Worm (Caenorhabditis elegans): ENCODE results near the gene imp-3.

The imp-3 gene

DNA sequence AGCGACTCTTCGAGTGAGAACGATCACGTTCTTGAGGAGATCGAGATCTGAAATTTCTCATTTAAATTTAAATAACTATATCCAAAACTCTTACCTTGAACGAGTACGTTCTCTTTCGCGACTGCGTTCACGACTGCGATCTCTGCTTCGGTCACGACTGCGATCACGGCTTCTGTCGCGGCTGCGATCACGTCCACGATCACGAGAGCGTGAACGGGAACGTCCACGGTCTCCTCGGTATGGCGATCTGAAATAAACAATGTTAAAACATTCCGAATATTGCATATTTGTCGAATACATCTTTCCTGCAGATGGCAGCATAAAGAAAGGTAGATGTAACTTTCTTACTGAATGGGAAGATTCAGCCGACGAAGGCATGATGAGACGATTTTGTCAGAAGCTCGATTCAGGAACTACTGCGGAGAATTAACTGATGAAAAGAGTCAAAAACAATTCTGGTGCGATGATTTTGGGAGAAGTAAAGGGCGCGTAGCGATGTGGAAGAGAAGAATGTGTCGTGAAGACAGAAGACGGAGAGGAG lies 808 bp upstream of the imp-3 start:
- TF ChIP-seq lin-39 (tag; optimal IDR thresholded peaks at IDR 0.05) (no peak), efl-1 (optimal IDR thresholded peaks at IDR 0.05) (no peak), efl-1 (GFP tag; optimal IDR thresholded peaks at IDR 0.05 in 1 of 2) (peak in 1 of 2 experiments; percentile 72)

DNA sequence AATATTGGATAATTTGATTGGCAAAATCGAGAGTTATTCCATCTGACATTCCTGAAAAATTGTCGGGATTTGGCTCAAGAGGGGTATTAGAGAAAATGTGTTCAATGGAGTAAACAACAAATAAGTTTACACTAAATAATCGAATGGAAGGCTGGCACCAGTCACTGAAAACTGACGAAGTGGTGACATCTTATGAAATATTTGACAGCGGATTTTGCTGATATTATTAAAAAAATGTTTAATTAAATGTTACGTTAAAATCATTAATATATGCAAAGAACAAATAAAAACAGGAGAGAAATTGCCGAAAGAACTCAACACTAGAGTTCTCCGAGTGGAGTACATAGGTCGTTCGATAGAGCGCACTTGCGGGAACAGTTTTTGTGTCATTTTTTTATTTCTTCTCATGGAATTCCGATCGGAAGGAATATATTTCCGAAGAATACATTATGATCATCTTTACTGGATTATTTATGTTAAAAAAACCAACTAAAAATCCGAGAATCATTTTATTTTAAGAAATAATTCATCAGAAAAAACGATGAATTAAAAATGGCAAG lies 3.8 kb downstream of the imp-3 start, which contains the start of gene tag-322:
TSS of gene tag-322 (minus strand) at position 51 of the 560 bp plus-strand sequence.
- peak; percentile 52 to 59 (median 52) for TF ChIP-seq ceh-82 (tag; optimal IDR thresholded peaks at IDR 0.05)
- TF ChIP-seq blmp-1 (tag; optimal IDR thresholded peaks at IDR 0.05): peak; percentile 51
- TF ChIP-seq jun-1 (tag; optimal IDR thresholded peaks at IDR 0.05): no peak
- no peak for TF ChIP-seq pag-3 (tag; optimal IDR thresholded peaks at IDR 0.05; ENCODE audit: borderline replicate concordance, insufficient read depth)
- TF ChIP-seq unc-86 (tag; optimal IDR thresholded peaks at IDR 0.05): peak; percentile 51
- peak; percentile 85 for TF ChIP-seq nhr-71 (tag; optimal IDR thresholded peaks at IDR 0.05)
- peak; percentile 60 for TF ChIP-seq nhr-90 (tag; optimal IDR thresholded peaks at IDR 0.05; ENCODE audit: poor library complexity)
- TF ChIP-seq vab-15 (tag; optimal IDR thresholded peaks at IDR 0.05): no peak
- peak; percentile 27 for TF ChIP-seq nhr-11 (tag; optimal IDR thresholded peaks at IDR 0.05)
- TF ChIP-seq ztf-11 (tag; optimal IDR thresholded peaks at IDR 0.05): peak in 1 of 2 experiments; percentile 30
- TF ChIP-seq mep-1 (tag; optimal IDR thresholded peaks at IDR 0.05): peak; percentile 85
- TF ChIP-seq fos-1 (tag; optimal IDR thresholded peaks at IDR 0.05): no peak
- TF ChIP-seq sup-37 (GFP tag; optimal IDR thresholded peaks at IDR 0.05): no peak
- TF ChIP-seq mab-9 (GFP tag; IDR thresholded peaks at IDR 0.05): no peak
- TF ChIP-seq nhr-28 (tag; optimal IDR thresholded peaks at IDR 0.05): no peak
- TF ChIP-seq swsn-7 (tag; optimal IDR thresholded peaks at IDR 0.05): peak; percentile 80
- no peak for TF ChIP-seq sptf-1 (tag; optimal IDR thresholded peaks at IDR 0.05)
- TF ChIP-seq lin-13 (GFP tag; optimal IDR thresholded peaks at IDR 0.05): no peak
- TF ChIP-seq lsy-2 (tag; optimal IDR thresholded peaks at IDR 0.05): peak; percentile 89 to 90
- TF ChIP-seq nhr-76 (tag; optimal IDR thresholded peaks at IDR 0.05): no peak
- no peak for TF ChIP-seq alr-1 (tag; optimal IDR thresholded peaks at IDR 0.05; ENCODE audit: borderline replicate concordance)
- 0 out of 2 replicates have a peak, but pooled peaks have one; percentile 11 for TF ChIP-seq grh-1 (GFP tag; IDR thresholded peaks at IDR 0.05)
- TF ChIP-seq egl-13 (tag; optimal IDR thresholded peaks at IDR 0.05): peak; percentile 42
- TF ChIP-seq efl-1 (optimal IDR thresholded peaks at IDR 0.05): peak; percentile 72 to 77
- peak; percentile 69 to 96 for TF ChIP-seq efl-1 (GFP tag; optimal IDR thresholded peaks at IDR 0.05 in 1 of 2)
- TF ChIP-seq lir-3 (tag; optimal IDR thresholded peaks at IDR 0.05; ENCODE audit: poor library complexity): peak; percentile 50
- TF ChIP-seq C16A3.4 (tag; optimal IDR thresholded peaks at IDR 0.05): peak; percentile 70
- TF ChIP-seq hlh-17 (GFP tag; optimal IDR thresholded peaks at IDR 0.05; ENCODE audit: borderline replicate concordance): no peak
- TF ChIP-seq nhr-19 (GFP tag; conservative IDR thresholded peaks at IDR 0.05): peak; percentile 62
- peak; percentile 76 for TF ChIP-seq lin-15B (tag; optimal IDR thresholded peaks at IDR 0.05)
- peak; percentile 79 for TF ChIP-seq xbp-1 (tag; optimal IDR thresholded peaks at IDR 0.05)
- TF ChIP-seq ets-5 (GFP tag; IDR thresholded peaks at IDR 0.05): no peak
- no peak for TF ChIP-seq lin-39 (tag; optimal IDR thresholded peaks at IDR 0.05)
- peak; percentile 76 for TF ChIP-seq nhr-20 (tag; optimal IDR thresholded peaks at IDR 0.05)
- peak; percentile 83 for TF ChIP-seq snu-23 (GFP tag; optimal IDR thresholded peaks at IDR 0.05)
- peak; percentile 64 for TF ChIP-seq ama-1 (optimal IDR thresholded peaks at IDR 0.05)
- TF ChIP-seq tbx-2 (tag; optimal IDR thresholded peaks at IDR 0.05): peak; percentile 65
- TF ChIP-seq efl-3 (GFP tag; optimal IDR thresholded peaks at IDR 0.05): no peak
- no peak for TF ChIP-seq elt-2 (tag; optimal IDR thresholded peaks at IDR 0.05)
- TF ChIP-seq lin-35 (GFP tag; optimal IDR thresholded peaks at IDR 0.05): peak; percentile 67 to 77
- no peak for TF ChIP-seq zag-1 (tag; optimal IDR thresholded peaks at IDR 0.05)
- TF ChIP-seq egl-27 (tag; optimal IDR thresholded peaks at IDR 0.05): no peak
- TF ChIP-seq ceh-8 (GFP tag; optimal IDR thresholded peaks at IDR 0.05): no peak
- no peak for TF ChIP-seq ztf-4 (tag; optimal IDR thresholded peaks at IDR 0.05)
- no peak for TF ChIP-seq ces-1 (GFP tag; optimal IDR thresholded peaks at IDR 0.05)
- TF ChIP-seq nhr-84 (tag; optimal IDR thresholded peaks at IDR 0.05): no peak
- TF ChIP-seq tlp-1 (tag; optimal IDR thresholded peaks at IDR 0.05): no peak
- TF ChIP-seq pqm-1 (tag; optimal IDR thresholded peaks at IDR 0.05): no peak
- TF ChIP-seq hlh-4 (tag; optimal IDR thresholded peaks at IDR 0.05): no peak
